Worm (Caenorhabditis elegans) whole organism, L4 larva: ENCODE measurements around the gene C50D2.2.

Experiments
- ceh-82 ChIP-seq: sonication (generic microtip); optimal IDR thresholded peaks from 2 replicates; lab custom pipeline; 2017; ENCODE audit warnings: missing biosample characterization, missing genetic modification characterization
- egl-27 ChIP-seq: sonication (generic microtip); optimal IDR thresholded peaks from 3 replicates; lab custom pipeline; 2017; ENCODE audit warnings: missing biosample characterization, missing genetic modification reagents, missing genetic modification characterization
- jun-1 ChIP-seq: fragments of 150-350 bp; optimal IDR thresholded peaks from 2 replicates; lab custom pipeline; 2014; ENCODE audit warnings: missing biosample characterization, missing genetic modification reagents, missing genetic modification characterization
- lir-3 ChIP-seq: sonication (generic microtip); optimal IDR thresholded peaks from 2 replicates; lab custom pipeline; 2016; ENCODE audit warnings: mild to moderate bottlenecking, missing genetic modification characterization, missing compliant biosample characterization
- nhr-111 ChIP-seq: fragments of 200-800 bp; sonication (Bioruptor generic); optimal IDR thresholded peaks from 2 replicates; lab custom pipeline; 2018; ENCODE audit warnings: mild to moderate bottlenecking, missing genetic modification characterization, missing compliant biosample characterization
- unc-130 ChIP-seq: sonication (generic microtip); optimal IDR thresholded peaks from 2 replicates; lab custom pipeline; 2016; ENCODE audit warnings: missing genetic modification reagents, missing genetic modification characterization, missing compliant biosample characterization
- unc-39 ChIP-seq: sonication (generic microtip); optimal IDR thresholded peaks from 2 replicates; lab custom pipeline; 2017; ENCODE audit warnings: missing biosample characterization, missing genetic modification characterization

DNA sequence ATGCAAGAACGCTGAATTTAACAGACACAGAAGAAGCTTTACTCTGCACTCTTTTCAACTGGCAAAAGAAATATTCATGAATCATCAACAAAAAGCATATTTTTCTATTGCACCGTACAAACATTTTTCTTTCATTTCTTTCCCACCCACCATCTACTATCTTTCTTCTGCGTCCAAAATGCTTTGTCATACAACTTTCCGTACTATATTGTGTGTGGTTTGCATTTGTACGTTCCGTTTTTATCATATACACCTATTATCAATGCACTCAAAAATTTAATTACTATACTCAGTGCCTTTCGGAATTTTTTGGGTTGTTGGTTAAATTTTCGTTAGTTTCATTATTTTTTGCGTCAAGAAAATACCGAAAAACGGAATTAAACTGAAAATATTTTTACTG is 41.3 kb upstream of the C50D2.2 start:
- TF ChIP-seq unc-39 (no peak), jun-1 (tag; lab: Kevin White, UChicago) (no peak), ceh-82 (no peak), unc-130 (GFP tag; lab: Kevin White, UChicago) (no peak), nhr-111 (no peak), egl-27 (tag; lab: Kevin White, UChicago) (no peak), lir-3 (tag; lab: Kevin White, UChicago) (no peak)
